Worm (Caenorhabditis elegans): ENCODE results near the gene clec-117.

- TF ChIP-seq ztf-23 (GFP tag; IDR thresholded peaks at IDR 0.05) (no peak), flt-1 (GFP tag; IDR thresholded peaks at IDR 0.05) (no peak), ref-1 (GFP tag; conservative IDR thresholded peaks at IDR 0.05) (no peak), ztf-29 (GFP tag; IDR thresholded peaks at IDR 0.05) (no peak), cog-1 (tag; optimal IDR thresholded peaks at IDR 0.05) (no peak), med-1 (GFP tag; optimal IDR thresholded peaks at IDR 0.05; ENCODE audit: insufficient read depth) (no peak)
Measured at ce11 chrII:282483-282882, 14.3 kb downstream of the clec-117 start, which contains the start of gene trul-1.

Data from whole organism, midembryonic.